Fruit fly (Drosophila melanogaster): Measurements from ENCODE around the gene CG3062.

Gene CG3062

DNA sequence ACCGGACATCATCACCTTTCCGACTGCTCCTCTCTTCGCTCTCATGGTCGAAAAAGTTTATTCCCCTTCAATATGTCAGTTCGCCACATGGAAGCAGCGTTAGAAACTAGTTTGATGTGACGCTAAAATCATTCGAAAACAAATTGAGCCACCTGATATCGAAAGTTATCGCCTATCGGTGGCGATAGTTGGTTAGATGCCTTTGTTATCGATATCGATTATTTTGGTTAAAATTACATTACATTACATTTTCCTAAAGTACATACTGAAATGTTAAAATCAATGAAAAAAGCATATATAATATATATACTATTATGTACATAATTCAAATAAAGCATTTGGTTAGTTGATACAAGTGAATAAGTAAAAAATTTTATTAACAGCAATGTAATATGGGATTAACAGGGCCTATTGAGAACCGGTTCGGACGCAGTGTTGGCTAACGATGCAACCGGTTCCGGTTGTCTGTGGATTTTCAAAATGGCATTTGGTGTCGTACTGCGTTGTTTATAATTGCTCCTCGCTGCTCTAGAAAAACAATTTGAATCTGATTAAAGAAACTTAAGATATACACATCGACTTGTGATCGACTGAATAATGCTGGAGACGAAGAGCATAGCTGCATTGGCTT is 8.7 kb downstream of the CG3062 start, which contains the start of the genes Alms1a and pon:
TSS of gene Alms1a (minus strand) at position 149 of the 631 bp plus-strand sequence.
TSS of gene pon (plus strand) at position 463 of the 631 bp plus-strand sequence.
- TF ChIP-seq CG7963 (GFP tag; IDR thresholded peaks at IDR 0.05; ENCODE audit: partially characterized antibody) (peak; percentile 96), Doc3 (GFP tag; IDR thresholded peaks at IDR 0.05; ENCODE audit: partially characterized antibody) (peak; percentile 71; the same call in 2 of the 3 replicates), CG34224 (GFP tag; IDR thresholded peaks at IDR 0.05; ENCODE audit: partially characterized antibody) (peak; percentile 95), CG33557 (GFP tag; optimal IDR thresholded peaks at IDR 0.05) (no peak), pzg (GFP tag; optimal IDR thresholded peaks at IDR 0.05) (peak; percentile 15), phol (tag; optimal IDR thresholded peaks at IDR 0.05) (peak; percentile 79), amos (GFP tag; IDR thresholded peaks at IDR 0.05; ENCODE audit: partially characterized antibody) (peak; percentile 77; the same call in 1 of the 2 replicates), CG10267 (tag; optimal IDR thresholded peaks at IDR 0.05) (peak; percentile 90), Nf-YC (tag; optimal IDR thresholded peaks at IDR 0.05) (peak; percentile 33), zen2 (GFP tag; IDR thresholded peaks at IDR 0.05; ENCODE audit: partially characterized antibody) (peak; percentile 89), CG10147 (GFP tag; optimal IDR thresholded peaks at IDR 0.05) (no peak), pita (GFP tag; optimal IDR thresholded peaks at IDR 0.05) (no peak), CG2712 (tag; optimal IDR thresholded peaks at IDR 0.05) (peak; percentile 25), knrl (GFP tag; IDR thresholded peaks at IDR 0.05; ENCODE audit: partially characterized antibody) (peak; percentile 51; the same call in 1 of the 3 replicates), inv (GFP tag; IDR thresholded peaks at IDR 0.05; ENCODE audit: partially characterized antibody) (peak; percentile 60), tna (GFP tag; IDR thresholded peaks at IDR 0.05; ENCODE audit: partially characterized antibody) (peak; percentile 95), Opbp (GFP tag; IDR thresholded peaks at IDR 0.05; ENCODE audit: partially characterized antibody) (peak; percentile 83; the same call in 2 of the 3 replicates), Scr (GFP tag; IDR thresholded peaks at IDR 0.05; ENCODE audit: partially characterized antibody) (peak; percentile 84), CG14860 (GFP tag; IDR thresholded peaks at IDR 0.05; ENCODE audit: partially characterized antibody) (peak; percentile 93), bsh (GFP tag; optimal IDR thresholded peaks at IDR 0.05) (no peak), HLH4C (GFP tag; IDR thresholded peaks at IDR 0.05; ENCODE audit: partially characterized antibody) (peak; percentile 100), hbn (GFP tag; IDR thresholded peaks at IDR 0.05; ENCODE audit: partially characterized antibody) (peak; percentile 66), CG13287 (GFP tag; IDR thresholded peaks at IDR 0.05; ENCODE audit: partially characterized antibody) (peak; percentile 88), emc (GFP tag; optimal IDR thresholded peaks at IDR 0.05) (no peak), CG17361 (GFP tag; IDR thresholded peaks at IDR 0.05) (no peak), CG14710 (tag; optimal IDR thresholded peaks at IDR 0.05) (peak; percentile 37), Ptx1 (GFP tag; IDR thresholded peaks at IDR 0.05) (no peak), wdn (GFP tag; IDR thresholded peaks at IDR 0.05) (no peak), CG6854 (GFP tag; optimal IDR thresholded peaks at IDR 0.05) (no peak), E2f2 (GFP tag; IDR thresholded peaks at IDR 0.05) (peak; percentile 76), Dp (GFP tag; optimal IDR thresholded peaks at IDR 0.05) (peak; percentile 71), Dll (GFP tag; IDR thresholded peaks at IDR 0.05; ENCODE audit: partially characterized antibody) (peak; percentile 85), CG6791 (GFP tag; IDR thresholded peaks at IDR 0.05; ENCODE audit: partially characterized antibody) (peak; percentile 94), Bteb2 (GFP tag; optimal IDR thresholded peaks at IDR 0.05) (no peak), Dref (GFP tag; IDR thresholded peaks at IDR 0.05) (peak; percentile 71), danr (GFP tag; IDR thresholded peaks at IDR 0.05) (no peak), vnd (GFP tag; IDR thresholded peaks at IDR 0.05; ENCODE audit: partially characterized antibody) (peak; percentile 88), chinmo (GFP tag; IDR thresholded peaks at IDR 0.05; ENCODE audit: partially characterized antibody) (peak; percentile 86; the same call in 2 of the 4 replicates), D (optimal IDR thresholded peaks at IDR 0.05) (no peak), D (GFP tag; optimal IDR thresholded peaks at IDR 0.05) (no peak), nerfin-2 (GFP tag; IDR thresholded peaks at IDR 0.05; ENCODE audit: partially characterized antibody) (peak; percentile 97), CG14014 (GFP tag; IDR thresholded peaks at IDR 0.05) (no peak), CG15514 (GFP tag; optimal IDR thresholded peaks at IDR 0.05) (peak; percentile 94), CG18476 (GFP tag; optimal IDR thresholded peaks at IDR 0.05) (no peak), CG14667 (GFP tag; IDR thresholded peaks at IDR 0.05) (no peak), CG16813 (GFP tag; IDR thresholded peaks at IDR 0.05; ENCODE audit: partially characterized antibody) (peak; percentile 82)

Data from whole organism, embryonic.